Worm (Caenorhabditis elegans): Measurements from ENCODE around the gene F20G2.2.

DNA sequence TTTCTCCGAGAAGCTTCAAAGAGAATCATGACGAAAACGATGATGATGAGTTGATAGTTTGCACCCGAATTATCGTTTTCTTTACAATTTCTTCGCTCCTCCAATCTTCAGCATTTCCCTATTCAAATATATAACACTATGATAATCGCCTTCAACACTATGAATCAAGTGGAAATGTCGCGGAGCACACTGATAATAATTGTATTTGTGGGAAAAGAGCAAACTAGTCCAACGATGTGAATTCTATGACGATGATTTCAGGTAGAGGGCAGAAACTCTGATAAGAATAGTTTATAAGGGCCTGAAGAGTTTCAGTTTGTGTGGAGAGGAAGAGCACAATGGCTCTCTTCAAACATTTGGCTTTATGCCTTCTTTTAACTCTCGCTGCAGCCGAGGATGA, 39.7 kb downstream of the F20G2.2 start, which contains the start of gene T01D3.6:
- TF ChIP-seq him-1 (tag; optimal IDR thresholded peaks at IDR 0.05) (no peak), dao-5 (tag; optimal IDR thresholded peaks at IDR 0.05) (no peak)

Measured in whole organism, L4/young adult.